Worm (Caenorhabditis elegans) whole organism, late embryonic: Measurements from ENCODE around the gene acr-21.

ENCODE experiments used
- F13H6.1 ChIP-seq: sonication (generic microtip); optimal IDR thresholded peaks from 2 replicates; lab custom pipeline; 2016; ENCODE audit warnings: missing genetic modification characterization, missing compliant biosample characterization
- elt-2 ChIP-seq: sonication (generic microtip); optimal IDR thresholded peaks from 2 replicates; lab custom pipeline; 2016; ENCODE audit warnings: missing genetic modification reagents, missing genetic modification characterization, missing compliant biosample characterization
- lim-6 ChIP-seq: sonication (generic microtip); optimal IDR thresholded peaks from 2 replicates; lab custom pipeline; 2016; ENCODE audit warnings: missing genetic modification characterization, missing compliant biosample characterization
- lin-11 ChIP-seq: fragments of 200-800 bp; sonication (Bioruptor generic); optimal IDR thresholded peaks from 2 replicates; lab custom pipeline; 2018; ENCODE audit warnings: mild to moderate bottlenecking, missing genetic modification characterization, missing compliant biosample characterization
- npax-4 ChIP-seq: sonication (generic microtip); optimal IDR thresholded peaks from 2 replicates; lab custom pipeline; 2016; ENCODE audit warnings: missing genetic modification characterization, missing compliant biosample characterization
- pha-4 ChIP-seq: fragments of 150-350 bp; optimal IDR thresholded peaks from 2 replicates; lab custom pipeline; 2018; ENCODE audit warnings: missing biosample characterization, missing genetic modification reagents, missing genetic modification characterization
- sox-2 ChIP-seq: fragments of 200-800 bp; sonication (Bioruptor generic); IDR thresholded peaks from 2 replicates; pipeline ENCODE4 v1.3.6; 2022; ENCODE audit warnings: missing genetic modification reagents, missing genetic modification characterization, missing compliant biosample characterization
- unc-86 ChIP-seq: sonication (generic microtip); optimal IDR thresholded peaks from 2 replicates; lab custom pipeline; 2016; ENCODE audit warnings: missing genetic modification characterization, missing compliant biosample characterization

ce11 chrIII:6603185-6603584 lies 21.5 kb downstream of the acr-21 start:
- no peak for TF ChIP-seq unc-86 (tag; lab: Kevin White, UChicago)
- TF ChIP-seq lin-11 (tag; lab: Kevin White, UChicago): no peak
- TF ChIP-seq sox-2 (GFP tag; lab: Robert Waterston, UW): no peak
- TF ChIP-seq npax-4 (tag; lab: Kevin White, UChicago): no peak
- TF ChIP-seq F13H6.1: no peak
- no peak for TF ChIP-seq elt-2
- TF ChIP-seq pha-4 (tag; lab: Kevin White, UChicago): no peak
- no peak for TF ChIP-seq lim-6 (tag; lab: Kevin White, UChicago)
